Worm (Caenorhabditis elegans) whole organism, L3 larva: Measurements from ENCODE around the gene mrp-3.

Experiments
- ZK546.5 ChIP-seq: sonication (generic microtip); optimal IDR thresholded peaks from 2 replicates; lab custom pipeline; 2017; ENCODE audit warnings: missing biosample characterization, missing genetic modification characterization
- aly-2 ChIP-seq: fragments of 150-350 bp; optimal IDR thresholded peaks from 2 replicates; lab custom pipeline; 2014; ENCODE audit warnings: missing biosample characterization, missing genetic modification characterization
- ama-1 ChIP-seq: fragments of 150-350 bp; optimal IDR thresholded peaks from 2 replicates; lab custom pipeline; 2018
- ceh-16 ChIP-seq: sonication (generic microtip); optimal IDR thresholded peaks from 2 replicates; lab custom pipeline; 2017; ENCODE audit warnings: missing biosample characterization, missing genetic modification characterization
- ceh-28 ChIP-seq: fragments of 150-350 bp; optimal IDR thresholded peaks from 2 replicates; lab custom pipeline; 2014; ENCODE audit warnings: missing biosample characterization, missing genetic modification reagents, missing genetic modification characterization
- ceh-82 ChIP-seq: fragments of 150-350 bp; optimal IDR thresholded peaks from 2 replicates; lab custom pipeline; 2014; ENCODE audit warnings: missing biosample characterization, missing genetic modification characterization
- ceh-9 ChIP-seq: sonication (generic microtip); optimal IDR thresholded peaks from 2 replicates; lab custom pipeline; 2018; ENCODE audit warnings: missing biosample characterization, missing genetic modification characterization
- daf-12 ChIP-seq: fragments of 150-350 bp; optimal IDR thresholded peaks from 2 replicates; lab custom pipeline; 2014; ENCODE audit warnings: missing biosample characterization, missing genetic modification reagents, missing genetic modification characterization
- elt-1 ChIP-seq: fragments of 150-350 bp; optimal IDR thresholded peaks from 2 replicates; lab custom pipeline; 2014; ENCODE audit warnings: missing biosample characterization, missing genetic modification characterization
- fkh-10 ChIP-seq: sonication (generic microtip); optimal IDR thresholded peaks from 2 replicates; lab custom pipeline; 2017; ENCODE audit warnings: missing biosample characterization, missing genetic modification reagents, missing genetic modification characterization
- fkh-2 ChIP-seq: fragments of 150-350 bp; optimal IDR thresholded peaks from 2 replicates; lab custom pipeline; 2014; ENCODE audit warnings: missing biosample characterization, missing genetic modification reagents, missing genetic modification characterization
- hmg-11 ChIP-seq: sonication (generic microtip); optimal IDR thresholded peaks from 2 replicates; lab custom pipeline; 2016; ENCODE audit warnings: missing genetic modification characterization, missing compliant biosample characterization
- jun-1 ChIP-seq: fragments of 150-350 bp; optimal IDR thresholded peaks from 2 replicates; lab custom pipeline; 2014; ENCODE audit warnings: missing biosample characterization, missing genetic modification reagents, missing genetic modification characterization
- lin-15B ChIP-seq: fragments of 150-350 bp; optimal IDR thresholded peaks from 2 replicates; lab custom pipeline; 2014; ENCODE audit warnings: missing biosample characterization, missing genetic modification characterization
- lin-39 ChIP-seq: fragments of 150-350 bp; optimal IDR thresholded peaks from 2 replicates; lab custom pipeline; 2018; ENCODE audit warnings: missing biosample characterization, missing genetic modification reagents, missing genetic modification characterization
- lsy-12 ChIP-seq: sonication (generic microtip); optimal IDR thresholded peaks from 2 replicates; lab custom pipeline; 2016; ENCODE audit warnings: mild to moderate bottlenecking, missing genetic modification characterization, missing compliant biosample characterization
- mdl-1 ChIP-seq: fragments of 150-350 bp; optimal IDR thresholded peaks from 2 replicates; lab custom pipeline; 2014; ENCODE audit warnings: missing biosample characterization, missing genetic modification characterization
- nfya-1 ChIP-seq: sonication (generic microtip); optimal IDR thresholded peaks from 2 replicates; lab custom pipeline; 2017; ENCODE audit warnings: missing genetic modification characterization, mild to moderate bottlenecking, missing compliant biosample characterization, antibody characterized with exemption, moderate library complexity; ENCODE audit not compliant: insufficient read depth
- nhr-11 ChIP-seq: fragments of 150-350 bp; optimal IDR thresholded peaks from 2 replicates; lab custom pipeline; 2014; ENCODE audit warnings: missing biosample characterization, missing genetic modification characterization
- nhr-23 ChIP-seq: fragments of 150-350 bp; optimal IDR thresholded peaks from 2 replicates; lab custom pipeline; 2014; ENCODE audit warnings: missing biosample characterization, missing genetic modification reagents, missing genetic modification characterization
- nhr-237 ChIP-seq: fragments of 150-350 bp; optimal IDR thresholded peaks from 2 replicates; lab custom pipeline; 2014; ENCODE audit warnings: missing biosample characterization, missing genetic modification characterization
- nhr-25 ChIP-seq: sonication (generic microtip); optimal IDR thresholded peaks from 2 replicates; lab custom pipeline; 2017; ENCODE audit warnings: missing biosample characterization, missing genetic modification characterization
- nhr-28 ChIP-seq: fragments of 150-350 bp; optimal IDR thresholded peaks from 2 replicates; lab custom pipeline; 2014; ENCODE audit warnings: missing biosample characterization, missing genetic modification characterization
- nhr-43 ChIP-seq: sonication (generic microtip); optimal IDR thresholded peaks from 2 replicates; lab custom pipeline; 2016; ENCODE audit warnings: mild to moderate bottlenecking, missing genetic modification characterization, missing compliant biosample characterization; ENCODE audit not compliant: poor library complexity, severe bottlenecking
- nhr-76 ChIP-seq: fragments of 150-350 bp; sonication (generic microtip); optimal IDR thresholded peaks from 5 replicates; lab custom pipeline; 2014; ENCODE audit warnings: missing biosample characterization, missing genetic modification characterization
- pha-4 ChIP-seq: fragments of 150-350 bp; optimal IDR thresholded peaks from 2 replicates; lab custom pipeline; 2014; ENCODE audit warnings: missing biosample characterization, missing genetic modification reagents, missing genetic modification characterization
- sea-2 ChIP-seq: fragments of 150-350 bp; sonication (generic microtip); optimal IDR thresholded peaks from 4 replicates; lab custom pipeline; 2014; ENCODE audit warnings: missing biosample characterization, missing genetic modification reagents, missing genetic modification characterization
- skn-1 ChIP-seq: fragments of 150-350 bp; optimal IDR thresholded peaks from 2 replicates; lab custom pipeline; 2014; ENCODE audit warnings: missing biosample characterization, missing genetic modification characterization
- snpc-4 ChIP-seq: fragments of 150-350 bp; optimal IDR thresholded peaks from 2 replicates; lab custom pipeline; 2014; ENCODE audit warnings: missing biosample characterization, missing genetic modification characterization
- tbx-2 ChIP-seq: sonication (generic microtip); optimal IDR thresholded peaks from 2 replicates; lab custom pipeline; 2016; ENCODE audit warnings: mild to moderate bottlenecking, missing genetic modification characterization, missing compliant biosample characterization
- unc-39 ChIP-seq: sonication (generic microtip); optimal IDR thresholded peaks from 4 replicates; lab custom pipeline; 2017; ENCODE audit warnings: missing biosample characterization, missing genetic modification characterization
- ztf-11 ChIP-seq: fragments of 150-350 bp; optimal IDR thresholded peaks from 2 replicates; lab custom pipeline; 2014; ENCODE audit warnings: missing biosample characterization, missing genetic modification characterization

mrp-3 gene

DNA sequence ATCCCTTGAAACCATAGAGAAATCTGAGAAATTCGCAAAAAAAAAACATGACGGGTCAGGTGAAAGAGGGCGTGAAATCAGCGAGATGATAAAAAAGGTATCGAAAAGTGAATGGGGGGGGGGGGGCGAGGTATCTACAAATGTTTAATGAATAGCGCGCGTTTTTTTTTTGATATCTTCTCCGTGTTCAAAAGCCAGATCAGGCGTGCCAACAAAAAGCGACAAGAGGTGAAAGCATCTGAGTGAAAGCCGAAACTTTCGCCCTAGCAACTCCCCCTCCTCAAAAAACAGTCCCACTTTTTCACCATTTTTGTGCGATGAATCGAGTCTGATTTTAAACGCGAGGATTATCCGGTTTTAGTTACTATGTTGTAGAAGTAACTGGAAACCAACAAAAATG, 51.1 kb downstream of the mrp-3 start:
- no peak for TF ChIP-seq nhr-25 (tag; lab: Kevin White, UChicago)
- no peak for TF ChIP-seq daf-12 (tag; lab: Kevin White, UChicago)
- TF ChIP-seq nfya-1, result no peak
- no peak for TF ChIP-seq sea-2 (GFP tag; lab: Kevin White, UChicago)
- no peak for TF ChIP-seq ceh-16
- TF ChIP-seq lin-15B (tag; lab: Kevin White, UChicago), result no peak
- TF ChIP-seq lin-39 (tag; lab: Kevin White, UChicago), result no peak
- TF ChIP-seq nhr-76, result no peak
- TF ChIP-seq ztf-11 (tag; lab: Kevin White, UChicago), result no peak
- TF ChIP-seq hmg-11 (tag; lab: Kevin White, UChicago), result no peak
- TF ChIP-seq, all 47 proteins: peak for 0

- TF ChIP-seq skn-1 (tag; lab: Kevin White, UChicago), result no peak
- TF ChIP-seq tbx-2, result no peak
- no peak for TF ChIP-seq fkh-10 (GFP tag; lab: Kevin White, UChicago)
- no peak for TF ChIP-seq aly-2 (tag; lab: Kevin White, UChicago)
- TF ChIP-seq nhr-76, result no peak
- TF ChIP-seq lin-15B (tag; lab: Kevin White, UChicago), result no peak
- no peak for TF ChIP-seq jun-1 (tag; lab: Kevin White, UChicago)
- no peak for TF ChIP-seq nhr-11
- no peak for TF ChIP-seq ceh-82 (tag; lab: Kevin White, UChicago)
- no peak for TF ChIP-seq snpc-4 (tag; lab: Kevin White, UChicago)
- no peak for TF ChIP-seq elt-1
- no peak for TF ChIP-seq ceh-28 (tag; lab: Kevin White, UChicago)
- no peak for TF ChIP-seq fkh-2 (tag; lab: Kevin White, UChicago)
- no peak for TF ChIP-seq nhr-237 (tag; lab: Kevin White, UChicago)
These were observed 51.6 kb downstream of the mrp-3 start, which contains the start of gene F53H4.3 for ce11 chrX:15887495-15887894. F53H4.3 (minus strand) TSS chrX:15887595.

- no peak for TF ChIP-seq nhr-28 (tag; lab: Kevin White, UChicago)
- no peak for TF ChIP-seq fkh-2 (tag; lab: Kevin White, UChicago)
- TF ChIP-seq nhr-43 (tag; lab: Kevin White, UChicago), result no peak
- TF ChIP-seq ceh-9 (tag; lab: Kevin White, UChicago), result no peak
- no peak for TF ChIP-seq ZK546.5 (tag; lab: Kevin White, UChicago)
- no peak for TF ChIP-seq nhr-25 (tag; lab: Kevin White, UChicago)
- no peak for TF ChIP-seq unc-39 (tag; lab: Kevin White, UChicago)
- TF ChIP-seq mdl-1, result no peak
- TF ChIP-seq lin-15B (tag; lab: Kevin White, UChicago), result no peak
- TF ChIP-seq pha-4, result no peak
- TF ChIP-seq aly-2 (tag; lab: Kevin White, UChicago), result no peak
- no peak for TF ChIP-seq lin-39 (tag; lab: Kevin White, UChicago)
- no peak for TF ChIP-seq nhr-23 (tag; lab: Kevin White, UChicago)
- TF ChIP-seq ama-1 (lab: Kevin White, UChicago), result no peak
- TF ChIP-seq nhr-76, result no peak
- no peak for TF ChIP-seq ceh-16
These were observed 54.6 kb downstream of the mrp-3 start for ce11 chrX:15884478-15884877.

ce11 chrX:15881027-15881426, 58.1 kb downstream of the mrp-3 start:
- TF ChIP-seq lsy-12 (peak; percentile 49), nhr-28 (tag; lab: Kevin White, UChicago) (no peak)
